Worm (Caenorhabditis elegans) whole organism, young adult: ENCODE data around the gene alkb-7.
A peak's percentile ranks its signal among the peaks of the same experiment; 100 is the strongest.

Experiments used
- B0019.2 ChIP-seq: fragments of 200-800 bp; sonication (Bioruptor generic); conservative IDR thresholded peaks from 2 replicates; pipeline ENCODE4 v1.3.6; 2022; ENCODE audit warnings: missing genetic modification reagents, missing genetic modification characterization, missing compliant biosample characterization
- B0336.3 ChIP-seq: fragments of 200-800 bp; sonication (Bioruptor generic); IDR thresholded peaks from 2 replicates; pipeline ENCODE4 v1.3.6; 2022; ENCODE audit warnings: missing genetic modification characterization, missing compliant biosample characterization
- D2030.7 ChIP-seq: fragments of 200-800 bp; sonication (Bioruptor generic); IDR thresholded peaks from 2 replicates; pipeline ENCODE4 v1.3.6; 2022; ENCODE audit warnings: missing genetic modification reagents, missing genetic modification characterization, missing compliant biosample characterization
- F33H1.4 ChIP-seq: fragments of 200-800 bp; sonication (Bioruptor generic); IDR thresholded peaks from 2 replicates; pipeline ENCODE4 v1.3.6; 2022; ENCODE audit warnings: missing genetic modification reagents, missing genetic modification characterization, missing compliant biosample characterization
- F55B11.4 ChIP-seq: sonication (generic microtip); optimal IDR thresholded peaks from 2 replicates; lab custom pipeline; 2016; ENCODE audit warnings: missing compliant biosample characterization, missing genetic modification characterization, borderline replicate concordance; ENCODE audit not compliant: insufficient read depth
- K11D2.4 ChIP-seq: fragments of 200-800 bp; sonication (Bioruptor generic); IDR thresholded peaks from 2 replicates; pipeline ENCODE4 v1.3.6; 2022; ENCODE audit warnings: missing genetic modification reagents, missing genetic modification characterization, missing compliant biosample characterization
- K12H6.12 ChIP-seq: fragments of 200-800 bp; sonication (Bioruptor generic); optimal IDR thresholded peaks from 2 replicates; lab custom pipeline; 2018; ENCODE audit warnings: mild to moderate bottlenecking, missing genetic modification characterization, missing compliant biosample characterization
- Y53F4B.3 ChIP-seq: fragments of 200-800 bp; sonication (Bioruptor generic); IDR thresholded peaks from 2 replicates; pipeline ENCODE4 v1.3.6; 2022; ENCODE audit warnings: missing genetic modification reagents, missing genetic modification characterization, missing compliant biosample characterization
- Y56A3A.18 ChIP-seq: fragments of 200-800 bp; sonication (Bioruptor generic); IDR thresholded peaks from 2 replicates; pipeline ENCODE4 v1.3.6; 2022; ENCODE audit warnings: missing genetic modification reagents, missing genetic modification characterization, missing compliant biosample characterization
- akir-1 ChIP-seq: fragments of 200-800 bp; sonication (Bioruptor generic); optimal IDR thresholded peaks from 2 replicates; lab custom pipeline; 2018; ENCODE audit warnings: mild to moderate bottlenecking, missing genetic modification characterization, moderate library complexity, missing compliant biosample characterization
- atf-7 ChIP-seq: sonication (generic microtip); optimal IDR thresholded peaks from 2 replicates; lab custom pipeline; 2017; ENCODE audit warnings: mild to moderate bottlenecking, missing genetic modification characterization, missing compliant biosample characterization
- ccch-3 ChIP-seq: fragments of 200-800 bp; sonication (Bioruptor generic); optimal IDR thresholded peaks from 2 replicates; lab custom pipeline; 2018; ENCODE audit warnings: mild to moderate bottlenecking, missing genetic modification characterization, missing compliant biosample characterization
- cebp-1 ChIP-seq, 2 experiments: fragments of 200-800 bp in 1 of 2; sonication (Bioruptor generic) in 1 of 2; sonication (generic microtip) in 1 of 2; IDR thresholded peaks in 1 of 2; optimal IDR thresholded peaks in 1 of 2; 2 replicates each; pipeline versions ENCODE4 v1.3.6 to Lab custom; 2017 to 2022; ENCODE audit warnings: missing compliant biosample characterization in 2 of 2, missing genetic modification characterization in 2 of 2, mild to moderate bottlenecking in 1 of 2, missing genetic modification reagents in 1 of 2, moderate library complexity in 1 of 2
- ceh-58 ChIP-seq: fragments of 200-800 bp; sonication (Bioruptor generic); IDR thresholded peaks from 2 replicates; pipeline ENCODE4 v1.3.6; 2022; ENCODE audit warnings: missing genetic modification characterization, missing compliant biosample characterization
- ceh-91 ChIP-seq: fragments of 200-800 bp; sonication (Bioruptor generic); IDR thresholded peaks from 2 replicates; pipeline ENCODE4 v1.3.6; 2022; ENCODE audit warnings: missing genetic modification reagents, missing genetic modification characterization, missing compliant biosample characterization
- dox-1 ChIP-seq: fragments of 200-800 bp; sonication (Bioruptor generic); IDR thresholded peaks from 2 replicates; pipeline ENCODE4 v1.3.6; 2022; ENCODE audit warnings: missing genetic modification reagents, missing genetic modification characterization, missing compliant biosample characterization
- dpl-1 ChIP-seq: fragments of 150-350 bp; optimal IDR thresholded peaks from 2 replicates; lab custom pipeline; 2014; ENCODE audit warnings: missing biosample characterization, missing genetic modification reagents, missing genetic modification characterization
- egrh-3 ChIP-seq: fragments of 200-800 bp; sonication (Bioruptor generic); IDR thresholded peaks from 2 replicates; pipeline ENCODE4 v1.3.6; 2022; ENCODE audit warnings: missing genetic modification reagents, missing genetic modification characterization, missing compliant biosample characterization
- ets-4 ChIP-seq: fragments of 200-800 bp; sonication (Bioruptor generic); optimal IDR thresholded peaks from 2 replicates; lab custom pipeline; 2018; ENCODE audit warnings: mild to moderate bottlenecking, missing genetic modification characterization, missing compliant biosample characterization
- gei-17 ChIP-seq: fragments of 200-800 bp; sonication (Bioruptor generic); optimal IDR thresholded peaks from 2 replicates; lab custom pipeline; 2018; ENCODE audit warnings: mild to moderate bottlenecking, missing genetic modification characterization, missing compliant biosample characterization
- hlh-12 ChIP-seq: sonication (generic microtip); optimal IDR thresholded peaks from 2 replicates; lab custom pipeline; 2016; ENCODE audit warnings: missing genetic modification characterization, missing compliant biosample characterization
- hrde-1 ChIP-seq: sonication (generic microtip); optimal IDR thresholded peaks from 2 replicates; lab custom pipeline; 2016; ENCODE audit warnings: missing genetic modification characterization, mild to moderate bottlenecking, missing compliant biosample characterization, moderate library complexity, missing genotype, missing genetic modification reagents, borderline replicate concordance
- hsf-1 ChIP-seq: fragments of 200-800 bp; sonication (Bioruptor generic); IDR thresholded peaks from 2 replicates; pipeline ENCODE4 v1.3.6; 2022; ENCODE audit warnings: missing genetic modification reagents, missing genetic modification characterization, missing compliant biosample characterization
- let-526 ChIP-seq: fragments of 200-800 bp; sonication (Bioruptor generic); IDR thresholded peaks from 2 replicates; pipeline ENCODE4 v1.3.6; 2022; ENCODE audit warnings: missing genetic modification reagents, missing genetic modification characterization, missing compliant biosample characterization
- let-607 ChIP-seq, 2 experiments: fragments of 200-800 bp in 1 of 2; sonication (Bioruptor generic) in 1 of 2; sonication (generic microtip) in 1 of 2; optimal IDR thresholded peaks; 2 replicates each; lab custom pipeline; 2016 to 2018; ENCODE audit warnings: mild to moderate bottlenecking in 2 of 2, missing compliant biosample characterization in 2 of 2, missing genetic modification characterization in 2 of 2, moderate library complexity in 2 of 2, missing genotype in 1 of 2
- lin-40 ChIP-seq: sonication (generic microtip); optimal IDR thresholded peaks from 2 replicates; lab custom pipeline; 2016; ENCODE audit warnings: missing genetic modification characterization, mild to moderate bottlenecking, missing compliant biosample characterization, missing genotype, missing genetic modification reagents
- madf-10 ChIP-seq: sonication (generic microtip); optimal IDR thresholded peaks from 2 replicates; lab custom pipeline; 2016; ENCODE audit warnings: mild to moderate bottlenecking, missing genetic modification characterization, missing compliant biosample characterization
- madf-3 ChIP-seq: fragments of 200-800 bp; sonication (Bioruptor generic); IDR thresholded peaks from 2 replicates; pipeline ENCODE4 v1.3.6; 2022; ENCODE audit warnings: missing genetic modification reagents, missing genetic modification characterization, missing compliant biosample characterization
- madf-6 ChIP-seq: fragments of 200-800 bp; sonication (Bioruptor generic); IDR thresholded peaks from 2 replicates; pipeline ENCODE4 v1.3.6; 2022; ENCODE audit warnings: missing genetic modification reagents, missing genetic modification characterization, missing compliant biosample characterization
- mcd-1 ChIP-seq: fragments of 200-800 bp; sonication (Bioruptor generic); IDR thresholded peaks from 2 replicates; pipeline ENCODE4 v1.3.6; 2022; ENCODE audit warnings: missing genetic modification reagents, missing genetic modification characterization, missing compliant biosample characterization
- nfya-1 ChIP-seq: sonication (generic microtip); optimal IDR thresholded peaks from 2 replicates; lab custom pipeline; 2017; ENCODE audit warnings: antibody characterized with exemption, missing compliant biosample characterization, missing genetic modification characterization, borderline replicate concordance; ENCODE audit not compliant: insufficient read depth
- pbrm-1 ChIP-seq: fragments of 200-800 bp; sonication (Bioruptor generic); IDR thresholded peaks from 2 replicates; pipeline ENCODE4 v1.3.6; 2022; ENCODE audit warnings: missing genetic modification reagents, missing genetic modification characterization, missing compliant biosample characterization
- rcor-1 ChIP-seq: fragments of 200-800 bp; sonication (Bioruptor generic); IDR thresholded peaks from 2 replicates; pipeline ENCODE4 v1.3.6; 2022; ENCODE audit warnings: missing genetic modification reagents, missing genetic modification characterization, missing compliant biosample characterization
- snpc-1.1 ChIP-seq: sonication (generic microtip); optimal IDR thresholded peaks from 2 replicates; lab custom pipeline; 2017; ENCODE audit warnings: missing genetic modification characterization, mild to moderate bottlenecking, missing compliant biosample characterization, antibody characterized with exemption, moderate library complexity, missing genotype, missing genetic modification reagents; ENCODE audit not compliant: insufficient read depth
- snpc-1.3 ChIP-seq: sonication (generic microtip); optimal IDR thresholded peaks from 2 replicates; lab custom pipeline; 2017; ENCODE audit warnings: missing genetic modification characterization, mild to moderate bottlenecking, missing compliant biosample characterization, antibody characterized with exemption, moderate library complexity, missing genotype, missing genetic modification reagents; ENCODE audit not compliant: insufficient read depth
- snpc-3.4 ChIP-seq: sonication (generic microtip); optimal IDR thresholded peaks from 2 replicates; lab custom pipeline; 2017; ENCODE audit warnings: missing genetic modification characterization, mild to moderate bottlenecking, missing compliant biosample characterization, antibody characterized with exemption, moderate library complexity, missing genotype, missing genetic modification reagents
- snpc-4 ChIP-seq, 5 experiments: fragments of 150-350 bp in 1 of 5; sonication (generic microtip) in 4 of 5; optimal IDR thresholded peaks; 2 replicates each; lab custom pipeline; 2014 to 2018; ENCODE audit warnings: missing genetic modification characterization in 5 of 5, missing biosample characterization in 3 of 5, antibody characterized with exemption in 2 of 5, mild to moderate bottlenecking in 2 of 5, missing compliant biosample characterization in 2 of 5, missing genotype in 2 of 5, moderate library complexity in 2 of 5, missing genetic modification reagents in 1 of 5
- somi-1 ChIP-seq: fragments of 200-800 bp; sonication (Bioruptor generic); optimal IDR thresholded peaks from 2 replicates; lab custom pipeline; 2018; ENCODE audit warnings: mild to moderate bottlenecking, missing genetic modification characterization, missing compliant biosample characterization
- sptf-2 ChIP-seq: fragments of 200-800 bp; sonication (Bioruptor generic); optimal IDR thresholded peaks from 2 replicates; lab custom pipeline; 2018; ENCODE audit warnings: mild to moderate bottlenecking, missing genetic modification characterization, missing compliant biosample characterization
- tbp1 ChIP-seq: fragments of 200-800 bp; sonication (Bioruptor generic); optimal IDR thresholded peaks from 2 replicates; lab custom pipeline; 2018; ENCODE audit warnings: mild to moderate bottlenecking, missing genetic modification characterization, missing compliant biosample characterization
- unc-62 ChIP-seq: fragments of 150-350 bp; optimal IDR thresholded peaks from 2 replicates; lab custom pipeline; 2014; ENCODE audit warnings: missing biosample characterization, missing genetic modification reagents, missing genetic modification characterization
- xnd-1 ChIP-seq: sonication (generic microtip); optimal IDR thresholded peaks from 2 replicates; lab custom pipeline; 2016; ENCODE audit warnings: missing genotype, missing genetic modification reagents, missing genetic modification characterization, missing compliant biosample characterization
- ztf-26 ChIP-seq: sonication (generic microtip); optimal IDR thresholded peaks from 2 replicates; lab custom pipeline; 2017; ENCODE audit warnings: missing genetic modification characterization, missing compliant biosample characterization

Gene alkb-7

DNA sequence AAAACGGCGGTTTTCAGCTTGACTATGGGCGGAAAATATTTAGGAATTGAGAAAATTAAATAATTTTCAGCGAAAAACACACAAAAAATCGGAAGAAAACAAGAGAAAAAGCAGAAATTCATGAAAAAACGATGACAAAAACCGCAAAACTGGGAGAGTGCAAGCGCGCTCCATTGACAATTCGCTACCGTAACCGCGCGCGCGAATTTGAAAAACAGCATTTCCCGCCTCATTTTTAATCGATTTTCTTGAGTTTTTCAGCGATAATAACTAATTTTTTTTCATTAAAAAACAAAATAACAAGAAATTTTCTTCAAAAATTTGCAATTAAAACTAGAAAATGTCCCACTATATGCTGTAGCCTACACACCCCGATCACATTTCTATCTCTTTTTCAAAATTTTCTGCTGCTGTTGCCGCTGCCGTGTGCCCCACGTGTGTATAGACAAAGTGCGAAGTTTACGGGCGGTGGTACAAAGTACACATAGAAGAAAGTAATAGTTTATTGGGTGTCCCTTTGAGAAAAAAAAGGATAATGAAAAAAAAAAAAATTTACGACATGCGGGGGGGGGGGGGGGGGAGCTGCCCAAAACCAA lies 12.1 kb upstream of the alkb-7 start (continued):
- peak; percentile 52 for TF ChIP-seq snpc-1.1 (tag; lab: Kevin White, UChicago)
- no peak for TF ChIP-seq ets-4
- peak; percentile 56 for TF ChIP-seq hrde-1 (tag; lab: Kevin White, UChicago)
- peak; percentile 50 for TF ChIP-seq snpc-1.3 (tag; lab: Kevin White, UChicago)
- TF ChIP-seq unc-62 (GFP tag; lab: Kevin White, UChicago) = no peak
- TF ChIP-seq ceh-91 (GFP tag; lab: Robert Waterston, UW) = peak; percentile 89
- no peak for TF ChIP-seq atf-7
- TF ChIP-seq mcd-1 = peak; percentile 97
- TF ChIP-seq rcor-1 = peak; percentile 81
- peak; percentile 97 for TF ChIP-seq madf-6 (GFP tag; lab: Robert Waterston, UW)
- TF ChIP-seq F33H1.4 (GFP tag; lab: Robert Waterston, UW) = peak; percentile 84
- peak; percentile 92 for TF ChIP-seq dpl-1 (GFP tag; lab: Kevin White, UChicago)
- peak; percentile 44 for TF ChIP-seq pbrm-1
- no peak for TF ChIP-seq hlh-12
- peak; percentile 90 for TF ChIP-seq D2030.7
- TF ChIP-seq dox-1 (GFP tag; lab: Robert Waterston, UW) = peak; percentile 71
- TF ChIP-seq cebp-1 (GFP tag; IDR thresholded peaks at IDR 0.05; lab: Robert Waterston, UW) = no peak
- peak; percentile 36 for TF ChIP-seq cebp-1 (tag; optimal IDR thresholded peaks at IDR 0.05; lab: Kevin White, UChicago)
- no peak for TF ChIP-seq snpc-4 (GFP tag; optimal IDR thresholded peaks at IDR 0.05; lab: Kevin White, UChicago)
- peak in 2 of 4 experiments; percentile 32 to 47 for TF ChIP-seq snpc-4 (tag; optimal IDR thresholded peaks at IDR 0.05; lab: Kevin White, UChicago)
- peak; percentile 90 for TF ChIP-seq xnd-1
- TF ChIP-seq B0019.2 (GFP tag; lab: Robert Waterston, UW) = peak; percentile 52
- TF ChIP-seq F55B11.4 = no peak
- TF ChIP-seq let-526 = no peak
- no peak for TF ChIP-seq ccch-3 (GFP tag; lab: Kevin White, UChicago)
- TF ChIP-seq B0336.3 (GFP tag; lab: Robert Waterston, UW) = peak; percentile 54
- TF ChIP-seq gei-17 = no peak
- peak; percentile 28 for TF ChIP-seq tbp1
- TF ChIP-seq ztf-26 (tag; lab: Kevin White, UChicago) = no peak
- TF ChIP-seq egrh-3 (GFP tag; lab: Robert Waterston, UW) = no peak
- TF ChIP-seq, all 124 proteins: peak for 39

- TF ChIP-seq hsf-1 (GFP tag; lab: Robert Waterston, UW) = peak; percentile 79
- no peak for TF ChIP-seq madf-10
Observed at ce11 chrII:12799364-12799763, 11.4 kb upstream of the alkb-7 start.

DNA sequence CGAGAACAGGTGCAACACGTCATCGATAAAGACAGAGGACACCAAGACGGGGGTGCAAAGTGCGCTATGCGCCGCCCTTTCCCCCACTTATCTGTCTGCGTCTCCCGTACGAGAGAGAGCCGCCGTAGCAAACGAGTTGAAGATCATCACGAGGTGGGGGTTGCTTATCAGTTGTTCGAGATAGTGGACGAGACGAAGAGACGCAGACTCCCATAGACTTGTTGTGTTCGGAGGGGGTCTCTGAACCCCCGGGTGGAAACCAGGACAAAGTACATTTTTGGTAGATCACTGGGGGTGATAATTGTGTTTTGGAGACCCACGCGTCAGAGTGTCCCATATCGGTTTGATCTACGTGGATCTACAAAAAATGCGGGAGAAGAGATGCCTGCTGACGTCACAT lies 10.9 kb upstream of the alkb-7 start:
- TF ChIP-seq K11D2.4 (peak; percentile 82), snpc-3.4 (tag; lab: Kevin White, UChicago) (no peak), sptf-2 (GFP tag; lab: Kevin White, UChicago) (no peak), ceh-58 (0 out of 2 replicates have a peak, but pooled peaks have one; percentile 22), lin-40 (peak; percentile 88), madf-3 (GFP tag; lab: Robert Waterston, UW) (0 out of 2 replicates have a peak, but pooled peaks have one; percentile 5), akir-1 (no peak), somi-1 (GFP tag; lab: Kevin White, UChicago) (peak; percentile 62), ztf-26 (tag; lab: Kevin White, UChicago) (peak; percentile 89), snpc-1.3 (tag; lab: Kevin White, UChicago) (no peak), ceh-91 (GFP tag; lab: Robert Waterston, UW) (no peak), hsf-1 (GFP tag; lab: Robert Waterston, UW) (peak; percentile 42; the same call in 1 of the 2 replicates), K12H6.12 (tag; lab: Kevin White, UChicago) (peak; percentile 66), nfya-1 (tag; lab: Kevin White, UChicago) (no peak), let-607 (tag; optimal IDR thresholded peaks at IDR 0.05; lab: Kevin White, UChicago) (peak in 1 of 2 experiments; percentile 72), Y53F4B.3 (GFP tag; lab: Robert Waterston, UW) (no peak), Y56A3A.18 (0 out of 2 replicates have a peak, but pooled peaks have one; percentile 24), atf-7 (peak; percentile 91)
